Worm (Caenorhabditis elegans) whole organism, midembryonic: Measurements from ENCODE around the gene C02G6.3.

ENCODE experiments used
- T22C8.4 ChIP-seq: fragments of 200-800 bp; sonication (Bioruptor generic); IDR thresholded peaks from 2 replicates; pipeline ENCODE4 v1.3.6; 2022; ENCODE audit warnings: missing genetic modification characterization, missing compliant biosample characterization
- cog-1 ChIP-seq: sonication (generic microtip); optimal IDR thresholded peaks from 2 replicates; lab custom pipeline; 2016; ENCODE audit warnings: missing genetic modification characterization, missing compliant biosample characterization
- flt-1 ChIP-seq: fragments of 200-800 bp; sonication (Bioruptor generic); IDR thresholded peaks from 2 replicates; pipeline ENCODE4 v1.3.6; 2022; ENCODE audit warnings: missing genetic modification characterization, missing compliant biosample characterization
- klf-2 ChIP-seq: fragments of 200-800 bp; sonication (Bioruptor generic); conservative IDR thresholded peaks from 2 replicates; pipeline ENCODE4 v1.3.6; 2022; ENCODE audit warnings: missing genetic modification reagents, missing genetic modification characterization, missing compliant biosample characterization
- med-1 ChIP-seq: sonication (generic microtip); optimal IDR thresholded peaks from 2 replicates; lab custom pipeline; 2017; ENCODE audit warnings: missing genetic modification characterization, mild to moderate bottlenecking, missing compliant biosample characterization, antibody characterized with exemption, missing genetic modification reagents; ENCODE audit not compliant: insufficient read depth
- ref-1 ChIP-seq: fragments of 200-800 bp; sonication (Bioruptor generic); conservative IDR thresholded peaks from 2 replicates; pipeline ENCODE4 v1.3.6; 2022; ENCODE audit warnings: missing genetic modification reagents, missing genetic modification characterization, missing compliant biosample characterization
- tab-1 ChIP-seq: fragments of 200-800 bp; sonication (Bioruptor generic); IDR thresholded peaks from 2 replicates; pipeline ENCODE4 v1.3.6; 2022; ENCODE audit warnings: missing genetic modification characterization, missing compliant biosample characterization
- ztf-23 ChIP-seq: fragments of 200-800 bp; sonication (Bioruptor generic); IDR thresholded peaks from 2 replicates; pipeline ENCODE4 v1.3.6; 2022; ENCODE audit warnings: missing genetic modification reagents, missing genetic modification characterization, missing compliant biosample characterization
- ztf-29 ChIP-seq: fragments of 200-800 bp; sonication (Bioruptor generic); IDR thresholded peaks from 2 replicates; pipeline ENCODE4 v1.3.6; 2022; ENCODE audit warnings: missing genetic modification reagents, missing genetic modification characterization, missing compliant biosample characterization

C02G6.3 gene

DNA sequence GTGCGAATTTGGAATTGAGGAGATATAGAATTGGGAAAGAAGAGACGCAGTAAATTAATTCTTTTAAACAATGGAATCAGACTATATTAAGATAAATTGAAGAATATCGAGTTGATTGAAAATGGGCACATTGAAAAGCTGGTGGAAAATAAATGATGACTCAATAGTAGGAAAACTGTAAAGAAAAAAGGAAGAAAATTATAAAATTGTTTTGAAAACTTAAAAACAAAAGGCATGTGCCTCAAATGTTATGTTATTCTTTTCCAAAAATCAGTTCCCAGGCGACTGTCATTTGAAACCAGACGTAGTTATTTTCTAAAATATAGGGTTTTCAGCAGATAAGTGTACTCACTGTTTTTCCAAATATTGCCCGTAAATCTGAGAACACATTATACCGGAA is 39.7 kb downstream of the C02G6.3 start, which contains the start of gene C04E6.12:
Gene C04E6.12 (minus strand): TSS at position 101 of the 400 bp plus-strand sequence.
- TF ChIP-seq med-1 (GFP tag; lab: Kevin White, UChicago) (no peak), flt-1 (no peak), T22C8.4 (GFP tag; lab: Robert Waterston, UW) (no peak), cog-1 (tag; lab: Kevin White, UChicago) (no peak), ztf-29 (GFP tag; lab: Robert Waterston, UW) (no peak), klf-2 (no peak), tab-1 (no peak), ztf-23 (GFP tag; lab: Robert Waterston, UW) (no peak), ref-1 (GFP tag; lab: Robert Waterston, UW) (no peak)

DNA sequence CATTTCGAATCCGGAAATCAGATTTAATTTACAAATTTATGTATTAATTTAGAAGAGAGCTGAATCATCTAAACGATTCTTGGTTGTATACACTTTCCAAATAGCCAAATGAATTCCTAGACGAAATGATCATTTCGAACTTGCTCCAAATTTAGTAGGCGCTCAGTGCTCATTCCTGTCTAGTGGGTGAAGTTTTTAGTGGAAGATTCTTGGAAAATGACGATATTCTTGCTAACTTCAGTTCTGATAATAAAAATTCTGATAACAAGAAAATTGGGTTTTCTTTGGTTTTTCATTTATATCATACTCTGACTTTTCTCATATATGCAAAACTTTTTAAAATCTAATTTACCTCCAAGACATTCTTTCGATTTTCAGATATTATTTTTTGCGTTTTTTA is 41.6 kb downstream of the C02G6.3 start:
- no peak for TF ChIP-seq cog-1 (tag; lab: Kevin White, UChicago)
- no peak for TF ChIP-seq med-1 (GFP tag; lab: Kevin White, UChicago)
- TF ChIP-seq tab-1 = no peak

DNA sequence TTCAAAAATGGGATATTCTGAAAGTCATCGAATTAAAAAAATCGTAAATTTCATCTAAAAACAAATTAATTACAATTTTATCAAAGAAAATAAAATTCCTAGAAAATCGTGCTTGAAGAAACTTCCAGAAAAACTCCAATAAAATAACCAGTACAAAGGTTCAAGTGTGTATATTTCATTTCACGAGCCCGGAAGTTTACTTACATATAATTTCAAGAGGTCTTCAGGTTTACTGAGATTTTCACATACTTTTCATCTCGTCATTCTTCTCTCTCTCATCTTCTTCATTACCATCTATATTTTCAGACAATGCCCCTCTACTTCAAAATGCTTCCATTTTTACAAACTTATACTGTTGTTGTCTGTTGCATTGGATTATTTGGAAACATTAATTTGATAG is 42.1 kb downstream of the C02G6.3 start, which contains the start of gene srsx-18:
Gene srsx-18 (plus strand): TSS at position 301 of the 400 bp plus-strand sequence.
- no peak for TF ChIP-seq ref-1 (GFP tag; lab: Robert Waterston, UW)
- TF ChIP-seq flt-1 = no peak
- TF ChIP-seq klf-2 = no peak
- no peak for TF ChIP-seq ztf-29 (GFP tag; lab: Robert Waterston, UW)
- no peak for TF ChIP-seq tab-1
- TF ChIP-seq ztf-23 (GFP tag; lab: Robert Waterston, UW) = no peak
- no peak for TF ChIP-seq med-1 (GFP tag; lab: Kevin White, UChicago)
- no peak for TF ChIP-seq cog-1 (tag; lab: Kevin White, UChicago)
- TF ChIP-seq T22C8.4 (GFP tag; lab: Robert Waterston, UW) = no peak

DNA sequence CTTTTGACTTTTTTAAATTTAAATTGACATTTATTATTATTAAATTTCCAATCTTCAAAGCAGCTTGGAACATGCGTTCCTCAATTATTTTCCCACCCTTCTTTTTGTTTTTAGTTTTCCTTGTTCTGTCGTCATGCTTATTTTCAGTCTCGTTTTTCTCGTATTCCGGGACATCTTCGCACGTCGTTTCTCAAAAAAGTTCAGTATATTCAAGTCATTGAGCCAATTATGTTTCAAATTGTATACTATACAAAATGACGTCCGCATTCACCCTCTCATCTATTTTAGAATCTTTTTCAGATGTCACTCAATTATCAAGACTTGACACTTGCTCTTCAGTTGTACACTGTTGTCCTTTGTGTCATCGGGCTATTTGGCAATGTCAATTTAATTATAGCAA is 47.2 kb downstream of the C02G6.3 start, which contains the start of gene srsx-17:
Gene srsx-17 (plus strand): TSS at position 301 of the 400 bp plus-strand sequence.
- TF ChIP-seq ztf-29 (GFP tag; lab: Robert Waterston, UW) = no peak
- no peak for TF ChIP-seq med-1 (GFP tag; lab: Kevin White, UChicago)
- TF ChIP-seq flt-1 = no peak
- no peak for TF ChIP-seq ref-1 (GFP tag; lab: Robert Waterston, UW)
- TF ChIP-seq cog-1 (tag; lab: Kevin White, UChicago) = no peak
- TF ChIP-seq T22C8.4 (GFP tag; lab: Robert Waterston, UW) = no peak
- no peak for TF ChIP-seq ztf-23 (GFP tag; lab: Robert Waterston, UW)
- TF ChIP-seq tab-1 = no peak
- TF ChIP-seq klf-2 = no peak

DNA sequence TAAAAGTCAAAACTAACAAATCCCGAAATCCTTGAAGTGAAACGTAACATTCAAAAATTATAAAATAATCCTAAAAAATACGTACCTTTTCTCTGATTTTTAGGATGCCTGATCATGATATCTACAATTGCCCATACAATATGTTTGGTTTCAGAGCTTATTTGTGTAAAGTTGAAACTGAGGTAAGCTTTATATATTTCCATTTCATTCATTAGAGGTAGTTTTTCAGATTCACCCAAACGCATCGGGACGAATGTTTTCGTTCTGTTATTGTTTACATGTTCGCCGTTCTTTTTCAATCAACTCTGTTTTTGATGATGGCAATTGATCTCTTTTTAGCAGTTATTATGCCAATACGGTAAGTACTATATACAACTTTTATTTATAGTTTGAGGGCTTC is 47.8 kb downstream of the C02G6.3 start:
- TF ChIP-seq tab-1 (no peak), ref-1 (GFP tag; lab: Robert Waterston, UW) (no peak), T22C8.4 (GFP tag; lab: Robert Waterston, UW) (no peak), ztf-29 (GFP tag; lab: Robert Waterston, UW) (no peak), flt-1 (no peak), med-1 (GFP tag; lab: Kevin White, UChicago) (no peak), ztf-23 (GFP tag; lab: Robert Waterston, UW) (no peak), klf-2 (no peak)

DNA sequence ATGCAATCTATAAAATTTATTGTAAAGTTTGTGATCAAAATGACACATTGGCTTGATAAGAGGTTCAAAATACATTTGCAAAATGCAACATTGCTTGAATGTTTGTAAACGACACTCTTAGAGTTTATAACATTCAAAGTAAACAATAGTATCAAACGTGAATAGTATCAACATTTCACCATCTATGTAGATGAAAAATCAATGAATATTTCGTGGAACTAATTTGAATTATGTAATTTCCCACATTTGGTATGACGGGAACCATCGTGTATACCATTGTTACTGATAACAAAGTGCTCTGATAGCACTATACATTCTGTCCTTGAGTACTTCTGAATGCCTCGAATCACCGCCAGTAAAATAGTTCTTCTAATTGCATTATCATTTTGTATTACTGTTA is 50.4 kb downstream of the C02G6.3 start, which contains the start of gene galt-1:
Gene galt-1 (plus strand): TSS at position 318 of the 400 bp plus-strand sequence.
- TF ChIP-seq klf-2 (no peak), T22C8.4 (GFP tag; lab: Robert Waterston, UW) (no peak), ref-1 (GFP tag; lab: Robert Waterston, UW) (no peak), cog-1 (tag; lab: Kevin White, UChicago) (no peak), flt-1 (no peak), ztf-29 (GFP tag; lab: Robert Waterston, UW) (no peak), tab-1 (no peak), med-1 (GFP tag; lab: Kevin White, UChicago) (no peak), ztf-23 (GFP tag; lab: Robert Waterston, UW) (no peak)
